Worm (Caenorhabditis elegans): Measurements from ENCODE around the gene str-243.

- TF ChIP-seq lsy-2 (tag; optimal IDR thresholded peaks at IDR 0.05) (no peak), pha-4 (tag; optimal IDR thresholded peaks at IDR 0.05) (no peak), lin-13 (tag; optimal IDR thresholded peaks at IDR 0.05) (no peak), unc-39 (tag; optimal IDR thresholded peaks at IDR 0.05) (no peak)
Measured at ce11 chrV:1555072-1555471, 32.5 kb downstream of the str-243 start.

Data from whole organism, mixed stage, embryonic.